Worm (Caenorhabditis elegans): ENCODE data around the gene ncx-6.
A peak's percentile ranks its signal among the peaks of the same experiment; 100 is the strongest.

DNA sequence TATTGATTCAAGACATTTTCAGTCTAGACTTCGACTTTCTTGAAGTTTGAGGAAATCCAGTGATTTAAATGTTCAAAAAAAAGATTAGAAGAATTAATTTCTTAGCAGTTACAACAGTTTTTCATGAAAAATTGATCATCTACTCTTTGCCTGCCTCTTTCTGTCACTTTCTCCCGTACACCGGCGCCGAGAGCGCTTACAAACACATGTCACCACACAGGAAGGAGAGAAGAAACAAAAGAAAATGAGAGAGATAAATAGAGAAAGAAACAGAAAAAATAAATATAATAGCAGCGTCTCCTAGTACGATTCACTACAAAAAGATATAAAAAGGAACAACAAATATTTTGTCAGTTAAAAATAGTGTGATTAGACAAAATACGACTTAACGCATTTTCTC, 47.1 kb downstream of the ncx-6 start:
- TF ChIP-seq zag-1 (tag; optimal IDR thresholded peaks at IDR 0.05) (no peak), egl-27 (tag; optimal IDR thresholded peaks at IDR 0.05) (no peak), aha-1 (tag) (peak; percentile 22), duxl-1 (tag; optimal IDR thresholded peaks at IDR 0.05; ENCODE audit: poor library complexity) (no peak), ceh-44 (GFP tag; IDR thresholded peaks at IDR 0.05) (no peak), lsy-2 (tag; optimal IDR thresholded peaks at IDR 0.05) (no peak), unc-39 (tag; optimal IDR thresholded peaks at IDR 0.05) (no peak), pqm-1 (tag; optimal IDR thresholded peaks at IDR 0.05) (peak; percentile 18), mdl-1 (tag; optimal IDR thresholded peaks at IDR 0.05) (peak in 1 of 2 experiments; percentile 63), fos-1 (tag; optimal IDR thresholded peaks at IDR 0.05) (no peak), unc-130 (GFP tag; optimal IDR thresholded peaks at IDR 0.05) (no peak)

Measured in whole organism, L4 larva.